Worm (Caenorhabditis elegans): ENCODE data around the gene AH6.17.

AH6.17 gene

ce11 chrII:9566045-9566444 lies 43.1 kb downstream of the AH6.17 start:
- TF ChIP-seq Y56A3A.18 (GFP tag; IDR thresholded peaks at IDR 0.05) = peak; percentile 77; the same call in 1 of the 2 replicates
- no peak; the same call in 1 of the 2 replicates for TF ChIP-seq Y95B8A.8 (GFP tag; IDR thresholded peaks at IDR 0.05)
- TF ChIP-seq snpc-3.4 (tag; optimal IDR thresholded peaks at IDR 0.05) = peak; percentile 88
- no peak for TF ChIP-seq bed-2 (GFP tag; IDR thresholded peaks at IDR 0.05)
- TF ChIP-seq F10E7.11 (tag; optimal IDR thresholded peaks at IDR 0.05) = no peak
- no peak for TF ChIP-seq pha-4 (tag; optimal IDR thresholded peaks at IDR 0.05)
- peak; percentile 72 for TF ChIP-seq attf-3 (GFP tag; conservative IDR thresholded peaks at IDR 0.05)
- TF ChIP-seq sea-2 (GFP tag; IDR thresholded peaks at IDR 0.05) = no peak
- TF ChIP-seq die-1 (tag; optimal IDR thresholded peaks at IDR 0.05) = peak; percentile 90
- TF ChIP-seq F22D6.2 (tag; optimal IDR thresholded peaks at IDR 0.05) = no peak
- TF ChIP-seq T26A5.8 (tag; optimal IDR thresholded peaks at IDR 0.05) = peak; percentile 62
- no peak for TF ChIP-seq tbx-9 (tag; optimal IDR thresholded peaks at IDR 0.05; ENCODE audit: borderline replicate concordance)
- peak; percentile 68 for TF ChIP-seq ceh-100 (GFP tag; IDR thresholded peaks at IDR 0.05)
- TF ChIP-seq ekl-4 (GFP tag; IDR thresholded peaks at IDR 0.05) = 0 out of 2 replicates have a peak, but pooled peaks have one; percentile 62
- peak; percentile 72 for TF ChIP-seq rcor-1 (GFP tag; IDR thresholded peaks at IDR 0.05)
- peak; percentile 68 for TF ChIP-seq athp-1 (tag; optimal IDR thresholded peaks at IDR 0.05)
- peak; percentile 65 for TF ChIP-seq somi-1 (GFP tag; optimal IDR thresholded peaks at IDR 0.05)
- no peak for TF ChIP-seq lsy-27 (tag; optimal IDR thresholded peaks at IDR 0.05; ENCODE audit: borderline replicate concordance, insufficient read depth)
- TF ChIP-seq nhr-80 (tag; optimal IDR thresholded peaks at IDR 0.05) = peak; percentile 31
- peak; percentile 52 for TF ChIP-seq K12H6.12 (tag; optimal IDR thresholded peaks at IDR 0.05)
- TF ChIP-seq tbp1 (GFP tag; optimal IDR thresholded peaks at IDR 0.05) = peak; percentile 98
- TF ChIP-seq hrde-1 (tag; optimal IDR thresholded peaks at IDR 0.05; ENCODE audit: borderline replicate concordance) = peak; percentile 68
- TF ChIP-seq ztf-6 (GFP tag; IDR thresholded peaks at IDR 0.05) = peak; percentile 16; the same call in 1 of the 2 replicates
- TF ChIP-seq madf-6 (GFP tag; IDR thresholded peaks at IDR 0.05) = peak; percentile 65
- TF ChIP-seq ztf-18 (tag; optimal IDR thresholded peaks at IDR 0.05) = peak; percentile 72
- no peak for TF ChIP-seq ccch-3 (GFP tag; optimal IDR thresholded peaks at IDR 0.05)
- peak; percentile 79 for TF ChIP-seq egl-44 (GFP tag; IDR thresholded peaks at IDR 0.05)
- no peak for TF ChIP-seq F55B11.4 (tag; optimal IDR thresholded peaks at IDR 0.05; ENCODE audit: borderline replicate concordance, insufficient read depth)
- peak; percentile 46; the same call in 1 of the 2 replicates for TF ChIP-seq F33H1.4 (GFP tag; IDR thresholded peaks at IDR 0.05)
- peak; percentile 6 for TF ChIP-seq tlf-1 (GFP tag; optimal IDR thresholded peaks at IDR 0.05)
- TF ChIP-seq F39B2.1 (GFP tag; IDR thresholded peaks at IDR 0.05) = no peak
- TF ChIP-seq nfya-1 (tag; optimal IDR thresholded peaks at IDR 0.05; ENCODE audit: borderline replicate concordance, insufficient read depth) = no peak
- peak; percentile 29; the same call in 1 of the 2 replicates for TF ChIP-seq egrh-3 (GFP tag; IDR thresholded peaks at IDR 0.05)
- TF ChIP-seq lag-1 (GFP tag; IDR thresholded peaks at IDR 0.05) = no peak
- peak; percentile 98 for TF ChIP-seq him-1 (tag; optimal IDR thresholded peaks at IDR 0.05)
- peak; percentile 97 for TF ChIP-seq lin-26 (GFP tag; IDR thresholded peaks at IDR 0.05)
- TF ChIP-seq chd-7 (tag; optimal IDR thresholded peaks at IDR 0.05) = peak; percentile 80
- peak; percentile 46; the same call in 1 of the 2 replicates for TF ChIP-seq Y67H2A.10 (GFP tag; conservative IDR thresholded peaks at IDR 0.05)
- no peak for TF ChIP-seq egl-18 (GFP tag; IDR thresholded peaks at IDR 0.05)
- TF ChIP-seq attf-6 (GFP tag; IDR thresholded peaks at IDR 0.05) = no peak
- TF ChIP-seq madf-3 (GFP tag; IDR thresholded peaks at IDR 0.05) = 0 out of 2 replicates have a peak, but pooled peaks have one; percentile 68
- peak; percentile 90 for TF ChIP-seq nhr-90 (tag; optimal IDR thresholded peaks at IDR 0.05)
- 0 out of 2 replicates have a peak, but pooled peaks have one; percentile 17 for TF ChIP-seq C06A6.2 (GFP tag; conservative IDR thresholded peaks at IDR 0.05)
- TF ChIP-seq F52B5.7 (tag; optimal IDR thresholded peaks at IDR 0.05) = peak; percentile 83
- TF ChIP-seq ceh-40 (GFP tag; IDR thresholded peaks at IDR 0.05) = no peak
- 0 out of 2 replicates have a peak, but pooled peaks have one; percentile 81 for TF ChIP-seq nhr-120 (GFP tag; IDR thresholded peaks at IDR 0.05)
- no peak for TF ChIP-seq lir-1 (GFP tag; conservative IDR thresholded peaks at IDR 0.05)
- TF ChIP-seq fkh-3 (tag; optimal IDR thresholded peaks at IDR 0.05) = peak; percentile 7

All from whole organism, young adult.